Worm (Caenorhabditis elegans): ENCODE data around the gene col-33.

col-33 gene

DNA sequence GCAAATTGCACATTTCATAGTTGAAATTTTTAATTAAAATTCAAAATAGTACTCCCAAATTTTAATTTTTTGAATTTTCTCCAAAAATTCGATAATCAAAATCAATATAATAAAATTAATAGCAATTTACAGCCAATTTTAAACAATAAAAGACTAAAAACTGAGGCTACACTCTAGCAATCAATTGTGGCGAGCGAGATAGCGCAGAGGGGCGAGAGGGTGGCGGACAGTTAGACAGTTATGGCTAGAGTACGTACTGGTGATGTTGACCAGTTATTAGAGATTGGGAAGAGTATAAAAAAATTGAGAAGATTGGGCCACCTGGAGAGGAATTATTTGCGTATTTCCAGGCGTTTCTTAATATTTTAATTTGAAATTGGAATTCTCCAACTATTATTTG, 14.6 kb downstream of the col-33 start, which contains the start of gene nhr-78 (continued):
- peak; percentile 8 for TF ChIP-seq unc-86 (tag; optimal IDR thresholded peaks at IDR 0.05)
- TF ChIP-seq ceh-63 (GFP tag; optimal IDR thresholded peaks at IDR 0.05), result no peak
- TF ChIP-seq lin-35 (GFP tag; optimal IDR thresholded peaks at IDR 0.05), result peak; percentile 18 to 23
- no peak for TF ChIP-seq fos-1 (tag; optimal IDR thresholded peaks at IDR 0.05)

DNA sequence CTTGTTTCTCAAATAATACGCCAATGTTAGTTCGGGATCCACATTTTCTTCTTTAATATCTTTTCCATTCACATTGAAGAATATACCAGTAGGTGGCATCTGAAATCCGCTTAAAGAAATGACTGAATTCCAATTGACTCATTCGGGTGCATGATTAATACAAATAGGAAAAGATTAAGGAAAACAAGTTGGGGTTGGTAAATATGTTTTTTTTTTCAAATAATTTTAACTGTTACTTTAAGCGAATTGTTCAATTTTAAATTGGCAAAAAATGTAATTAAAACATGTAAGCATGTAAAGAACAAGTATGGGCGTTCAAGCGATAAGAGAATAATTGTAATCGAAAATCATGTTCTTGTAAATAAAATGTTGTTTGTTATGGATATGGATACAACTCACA, 20.9 kb downstream of the col-33 start, which contains the start of gene F15E6.6:
Gene F15E6.6 (minus strand): TSS at position 101 of the 400 bp plus-strand sequence.
- TF ChIP-seq blmp-1 (tag; optimal IDR thresholded peaks at IDR 0.05) (no peak), fkh-4 (tag; optimal IDR thresholded peaks at IDR 0.05; ENCODE audit: borderline replicate concordance) (no peak), fkh-8 (tag; optimal IDR thresholded peaks at IDR 0.05) (no peak), unc-130 (tag; optimal IDR thresholded peaks at IDR 0.05) (no peak), lin-39 (tag; optimal IDR thresholded peaks at IDR 0.05) (no peak), unc-30 (tag; optimal IDR thresholded peaks at IDR 0.05) (no peak), swsn-7 (tag; optimal IDR thresholded peaks at IDR 0.05) (no peak), nhr-71 (tag; optimal IDR thresholded peaks at IDR 0.05) (no peak)

DNA sequence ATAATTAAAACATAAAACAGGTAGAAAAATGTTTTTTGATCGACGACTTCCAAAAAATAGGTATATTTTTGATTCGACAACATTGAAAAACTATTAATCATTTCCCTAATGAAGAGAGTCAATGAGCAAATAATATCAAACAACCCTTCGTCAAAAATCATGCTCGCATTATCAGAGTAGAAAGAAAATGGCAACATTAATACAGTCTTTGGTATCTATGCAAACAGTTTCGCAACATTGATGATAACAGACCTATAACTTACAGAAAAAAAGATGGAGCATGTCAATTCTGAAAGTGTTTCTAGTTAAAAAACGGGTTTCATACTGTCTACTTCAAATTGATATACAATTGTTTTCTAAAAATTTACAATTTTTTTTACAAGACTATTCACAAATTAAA, 21.9 kb downstream of the col-33 start:
- no peak for TF ChIP-seq mab-9 (GFP tag; IDR thresholded peaks at IDR 0.05)
- no peak for TF ChIP-seq ama-1 (optimal IDR thresholded peaks at IDR 0.05)
- no peak for TF ChIP-seq nhr-47 (tag; optimal IDR thresholded peaks at IDR 0.05)
- no peak for TF ChIP-seq grh-1 (GFP tag; IDR thresholded peaks at IDR 0.05)
- TF ChIP-seq efl-1 (optimal IDR thresholded peaks at IDR 0.05), result no peak
- peak in 1 of 2 experiments; percentile 0 for TF ChIP-seq efl-1 (GFP tag; optimal IDR thresholded peaks at IDR 0.05 in 1 of 2)
- no peak for TF ChIP-seq pqm-1 (tag; optimal IDR thresholded peaks at IDR 0.05)
- TF ChIP-seq elt-2 (tag; optimal IDR thresholded peaks at IDR 0.05), result peak; percentile 29
- no peak for TF ChIP-seq elt-3 (tag; optimal IDR thresholded peaks at IDR 0.05)

DNA sequence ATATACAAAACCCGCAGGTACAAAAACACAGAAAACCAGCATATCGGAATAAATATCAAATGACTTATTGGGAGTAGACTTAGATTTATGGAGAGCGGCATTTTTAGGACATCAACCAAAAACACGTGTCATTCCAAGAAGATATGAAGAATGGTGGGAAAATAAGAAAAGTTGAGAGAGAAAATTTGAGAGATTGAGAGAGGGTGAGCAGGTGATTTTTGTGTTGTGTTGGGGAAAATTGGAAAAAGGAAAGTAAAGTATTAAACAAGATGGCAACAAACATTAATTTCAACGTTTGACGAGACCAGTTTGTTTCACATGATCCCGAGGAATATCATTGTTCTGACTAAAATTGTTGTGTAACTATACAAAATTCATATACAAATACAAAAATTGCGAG, 25.2 kb downstream of the col-33 start, which contains the start of gene srv-4:
Gene srv-4 (minus strand): TSS at position 101 of the 400 bp plus-strand sequence.
- TF ChIP-seq lin-35 (GFP tag; optimal IDR thresholded peaks at IDR 0.05), result peak in 1 of 2 experiments; percentile 20
- TF ChIP-seq fkh-8 (tag; optimal IDR thresholded peaks at IDR 0.05), result peak; percentile 13
- TF ChIP-seq hlh-4 (tag; optimal IDR thresholded peaks at IDR 0.05), result peak; percentile 46
- TF ChIP-seq nhr-77 (tag; optimal IDR thresholded peaks at IDR 0.05), result no peak

DNA sequence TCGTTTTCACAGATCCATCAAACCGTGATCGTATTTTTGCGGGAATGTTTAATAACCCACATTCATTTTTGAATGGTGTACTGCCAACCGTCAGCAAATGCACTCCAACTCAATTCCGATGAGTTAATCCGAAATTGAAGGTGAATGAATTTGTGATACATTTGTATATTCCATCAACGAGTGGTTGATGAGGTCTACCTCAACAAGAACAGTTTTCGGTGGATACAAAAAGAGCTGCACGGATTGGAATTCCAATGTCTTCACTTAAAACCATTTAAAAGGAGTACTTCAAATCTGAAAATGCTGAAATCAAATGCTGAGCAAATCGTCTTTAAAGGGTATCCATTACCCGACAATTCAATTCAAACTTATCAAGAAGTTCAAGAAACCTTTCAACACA, 26.2 kb downstream of the col-33 start, which contains the start of gene F15E6.5:
Gene F15E6.5 (plus strand): TSS at position 301 of the 400 bp plus-strand sequence.
- TF ChIP-seq isw-1 (GFP tag; IDR thresholded peaks at IDR 0.05), result no peak
- no peak for TF ChIP-seq ceh-88 (GFP tag; IDR thresholded peaks at IDR 0.05)
- no peak for TF ChIP-seq hlh-4 (tag; optimal IDR thresholded peaks at IDR 0.05)
- TF ChIP-seq sox-4 (tag; optimal IDR thresholded peaks at IDR 0.05), result no peak
- TF ChIP-seq mep-1 (tag; optimal IDR thresholded peaks at IDR 0.05), result no peak
- TF ChIP-seq ceh-82 (tag; optimal IDR thresholded peaks at IDR 0.05), result no peak
- no peak for TF ChIP-seq nhr-237 (tag; optimal IDR thresholded peaks at IDR 0.05)
- TF ChIP-seq lin-35 (GFP tag; optimal IDR thresholded peaks at IDR 0.05), result no peak
- TF ChIP-seq ceh-8 (GFP tag; optimal IDR thresholded peaks at IDR 0.05), result no peak
- no peak for TF ChIP-seq alr-1 (tag; optimal IDR thresholded peaks at IDR 0.05; ENCODE audit: borderline replicate concordance)
- no peak for TF ChIP-seq sup-37 (GFP tag; optimal IDR thresholded peaks at IDR 0.05)

DNA sequence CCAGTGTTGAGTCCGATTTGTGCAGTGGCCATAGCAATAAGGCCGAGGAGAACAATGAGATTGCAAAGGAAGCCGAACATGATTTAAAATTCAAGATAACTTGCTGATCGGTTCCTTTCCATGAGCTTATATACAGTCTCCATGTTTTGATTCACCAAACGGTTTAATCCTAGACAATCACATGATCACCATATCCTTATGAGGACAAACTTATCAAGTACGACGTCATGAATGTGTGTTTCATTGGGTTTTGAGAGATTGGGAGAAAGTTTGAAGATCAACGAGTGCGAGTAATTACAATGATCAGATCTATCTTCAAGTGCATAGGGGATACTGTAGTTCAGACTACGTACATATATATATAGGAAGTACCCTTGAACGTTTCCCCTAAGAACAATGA, 27.4 kb downstream of the col-33 start, which contains the start of gene dct-7:
Gene dct-7 (minus strand): TSS at position 101 of the 400 bp plus-strand sequence.
- TF ChIP-seq unc-62 (GFP tag; optimal IDR thresholded peaks at IDR 0.05) (no peak), ztf-4 (tag; optimal IDR thresholded peaks at IDR 0.05) (no peak), unc-130 (tag; optimal IDR thresholded peaks at IDR 0.05) (no peak), ceh-82 (tag; optimal IDR thresholded peaks at IDR 0.05) (no peak), nhr-237 (tag; optimal IDR thresholded peaks at IDR 0.05) (no peak), nhr-19 (GFP tag; conservative IDR thresholded peaks at IDR 0.05) (no peak), efl-1 (optimal IDR thresholded peaks at IDR 0.05) (no peak), efl-1 (GFP tag; optimal IDR thresholded peaks at IDR 0.05 in 1 of 2) (peak in 1 of 2 experiments; percentile 41), blmp-1 (tag; optimal IDR thresholded peaks at IDR 0.05) (peak; percentile 60)

All from whole organism, L1 larva.